Worm (Caenorhabditis elegans) whole organism, late embryonic: ENCODE data around the gene srh-20.

Experiments used
- K09A11.1 ChIP-seq: sonication (generic microtip); optimal IDR thresholded peaks from 2 replicates; lab custom pipeline; 2017; ENCODE audit warnings: antibody characterized with exemption, mild to moderate bottlenecking, missing genetic modification characterization, missing compliant biosample characterization; ENCODE audit not compliant: insufficient read depth
- ama-1 ChIP-seq: fragments of 150-350 bp; optimal IDR thresholded peaks from 2 replicates; lab custom pipeline; 2014
- ceh-14 ChIP-seq: sonication (generic microtip); optimal IDR thresholded peaks from 2 replicates; lab custom pipeline; 2016; ENCODE audit warnings: missing genotype, missing genetic modification characterization, missing compliant biosample characterization
- ceh-19 ChIP-seq: fragments of 200-800 bp; sonication (Bioruptor generic); optimal IDR thresholded peaks from 2 replicates; lab custom pipeline; 2018; ENCODE audit warnings: mild to moderate bottlenecking, missing genetic modification characterization, missing compliant biosample characterization
- ceh-22 ChIP-seq: sonication (generic microtip); optimal IDR thresholded peaks from 2 replicates; lab custom pipeline; 2017; ENCODE audit warnings: missing biosample characterization, missing genetic modification characterization
- ceh-31 ChIP-seq: sonication (generic microtip); optimal IDR thresholded peaks from 2 replicates; lab custom pipeline; 2016; ENCODE audit warnings: missing genetic modification characterization, missing compliant biosample characterization
- ceh-6 ChIP-seq: fragments of 200-800 bp; sonication (Bioruptor generic); optimal IDR thresholded peaks from 2 replicates; lab custom pipeline; 2018; ENCODE audit warnings: mild to moderate bottlenecking, missing genetic modification characterization, missing compliant biosample characterization
- ceh-9 ChIP-seq: sonication (generic microtip); optimal IDR thresholded peaks from 2 replicates; lab custom pipeline; 2016; ENCODE audit warnings: mild to moderate bottlenecking, missing genetic modification characterization, inconsistent platforms, missing compliant biosample characterization
- che-1 ChIP-seq: sonication (generic microtip); optimal IDR thresholded peaks from 2 replicates; lab custom pipeline; 2016; ENCODE audit warnings: mild to moderate bottlenecking, missing genetic modification characterization, missing compliant biosample characterization
- elt-2 ChIP-seq: sonication (generic microtip); optimal IDR thresholded peaks from 2 replicates; lab custom pipeline; 2016; ENCODE audit warnings: missing genetic modification reagents, missing genetic modification characterization, missing compliant biosample characterization
- ets-4 ChIP-seq: sonication (generic microtip); optimal IDR thresholded peaks from 2 replicates; lab custom pipeline; 2016; ENCODE audit warnings: missing genetic modification characterization, missing compliant biosample characterization
- fkh-10 ChIP-seq: fragments of 150-350 bp; optimal IDR thresholded peaks from 2 replicates; lab custom pipeline; 2014; ENCODE audit warnings: missing biosample characterization, missing genetic modification reagents, missing genetic modification characterization
- fkh-6 ChIP-seq: sonication (generic microtip); optimal IDR thresholded peaks from 2 replicates; lab custom pipeline; 2016; ENCODE audit warnings: missing genetic modification characterization, missing compliant biosample characterization
- hlh-13 ChIP-seq: fragments of 200-800 bp; sonication (Bioruptor generic); optimal IDR thresholded peaks from 2 replicates; lab custom pipeline; 2018; ENCODE audit warnings: mild to moderate bottlenecking, missing genetic modification characterization, missing compliant biosample characterization
- hlh-15 ChIP-seq: sonication (generic microtip); optimal IDR thresholded peaks from 2 replicates; lab custom pipeline; 2016; ENCODE audit warnings: missing genetic modification characterization, missing compliant biosample characterization
- hlh-30 ChIP-seq: sonication (generic microtip); optimal IDR thresholded peaks from 2 replicates; lab custom pipeline; 2017; ENCODE audit warnings: antibody characterized with exemption, missing genetic modification characterization, missing compliant biosample characterization; ENCODE audit not compliant: insufficient read depth
- hlh-8 ChIP-seq: sonication (generic microtip); optimal IDR thresholded peaks from 2 replicates; lab custom pipeline; 2016; ENCODE audit warnings: missing genotype, missing genetic modification characterization, missing compliant biosample characterization
- madf-2 ChIP-seq: sonication (generic microtip); optimal IDR thresholded peaks from 2 replicates; lab custom pipeline; 2017; ENCODE audit warnings: missing genetic modification characterization, missing compliant biosample characterization
- nfya-1 ChIP-seq: sonication (generic microtip); optimal IDR thresholded peaks from 2 replicates; lab custom pipeline; 2017; ENCODE audit warnings: missing genetic modification characterization, mild to moderate bottlenecking, missing compliant biosample characterization, antibody characterized with exemption, moderate library complexity
- nhr-11 ChIP-seq: fragments of 150-350 bp; optimal IDR thresholded peaks from 2 replicates; lab custom pipeline; 2014; ENCODE audit warnings: missing biosample characterization, missing genetic modification characterization
- pag-3 ChIP-seq: sonication (generic microtip); optimal IDR thresholded peaks from 2 replicates; lab custom pipeline; 2016; ENCODE audit warnings: missing compliant biosample characterization, missing genetic modification characterization, borderline replicate concordance
- pat-9 ChIP-seq: fragments of 200-800 bp; sonication (Bioruptor generic); optimal IDR thresholded peaks from 2 replicates; lab custom pipeline; 2018; ENCODE audit warnings: mild to moderate bottlenecking, missing genetic modification characterization, moderate library complexity, missing compliant biosample characterization
- pha-2 ChIP-seq: sonication (generic microtip); optimal IDR thresholded peaks from 2 replicates; lab custom pipeline; 2017; ENCODE audit warnings: mild to moderate bottlenecking, missing genetic modification characterization, missing compliant biosample characterization
- pros-1 ChIP-seq: fragments of 150-350 bp; optimal IDR thresholded peaks from 2 replicates; lab custom pipeline; 2014; ENCODE audit warnings: missing biosample characterization, missing genetic modification reagents, missing genetic modification characterization
- sox-2 ChIP-seq: fragments of 200-800 bp; sonication (Bioruptor generic); IDR thresholded peaks from 2 replicates; pipeline ENCODE4 v1.3.6; 2022; ENCODE audit warnings: missing genetic modification reagents, missing genetic modification characterization, missing compliant biosample characterization
- sox-4 ChIP-seq: sonication (generic microtip); optimal IDR thresholded peaks from 2 replicates; lab custom pipeline; 2017; ENCODE audit warnings: mild to moderate bottlenecking, missing genetic modification characterization, inconsistent platforms, missing compliant biosample characterization
- syd-9 ChIP-seq: sonication (generic microtip); optimal IDR thresholded peaks from 2 replicates; lab custom pipeline; 2016; ENCODE audit warnings: mild to moderate bottlenecking, missing genetic modification characterization, moderate library complexity, missing compliant biosample characterization
- tbx-2 ChIP-seq: sonication (generic microtip); optimal IDR thresholded peaks from 2 replicates; lab custom pipeline; 2016; ENCODE audit warnings: missing genetic modification characterization, missing compliant biosample characterization
- unc-42 ChIP-seq: sonication (generic microtip); optimal IDR thresholded peaks from 2 replicates; lab custom pipeline; 2016; ENCODE audit warnings: missing genotype, missing genetic modification characterization, missing compliant biosample characterization
- zip-5 ChIP-seq: sonication (generic microtip); optimal IDR thresholded peaks from 2 replicates; lab custom pipeline; 2016; ENCODE audit warnings: missing genetic modification characterization, missing compliant biosample characterization
- ztf-16 ChIP-seq: sonication (generic microtip); optimal IDR thresholded peaks from 2 replicates; lab custom pipeline; 2017; ENCODE audit warnings: missing genetic modification characterization, missing compliant biosample characterization

srh-20 gene

DNA sequence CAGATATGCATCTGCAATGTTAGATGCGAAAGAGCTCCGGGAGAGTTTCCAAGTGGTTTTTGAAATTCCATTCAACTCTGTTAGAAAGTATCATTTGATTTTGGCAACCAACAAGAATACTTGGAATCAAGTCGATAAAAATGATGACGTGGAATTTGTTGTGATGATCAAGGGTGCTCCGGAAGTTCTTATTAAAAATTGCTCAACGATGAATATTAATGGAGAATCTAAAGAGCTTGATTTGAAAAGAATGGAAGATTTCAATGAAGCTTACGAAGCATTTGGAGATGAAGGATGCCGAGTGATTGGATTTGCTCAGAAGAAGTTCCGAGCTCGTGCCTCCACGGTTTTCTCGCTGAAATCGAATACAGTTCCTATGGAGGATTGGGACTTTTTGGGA lies 12.6 kb downstream of the srh-20 start:
- no peak for TF ChIP-seq madf-2 (tag; lab: Kevin White, UChicago)
- TF ChIP-seq K09A11.1 (tag; lab: Kevin White, UChicago), result no peak
- TF ChIP-seq hlh-15 (tag; lab: Kevin White, UChicago), result no peak
- TF ChIP-seq fkh-6 (tag; lab: Kevin White, UChicago), result no peak
- no peak for TF ChIP-seq pat-9
- TF ChIP-seq hlh-8 (tag; lab: Kevin White, UChicago), result no peak
- no peak for TF ChIP-seq unc-42

DNA sequence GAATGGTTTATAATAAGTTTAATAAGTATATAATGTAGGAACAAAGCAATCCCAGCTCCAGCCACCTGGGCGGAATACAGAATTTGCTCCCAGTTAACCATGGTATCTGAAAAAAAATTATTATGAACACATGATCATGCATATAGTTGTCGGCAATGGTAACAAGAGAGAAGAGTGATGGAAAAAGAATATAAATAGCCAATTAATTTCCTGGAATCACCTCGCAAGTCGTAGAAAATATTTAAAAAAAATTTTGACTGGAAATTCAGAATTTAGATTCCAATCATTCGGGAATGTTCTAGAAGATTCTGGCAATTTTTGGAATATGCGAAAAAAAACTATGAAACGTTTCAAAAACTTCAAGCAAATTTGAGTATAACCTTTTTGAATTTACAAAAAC lies 19.5 kb downstream of the srh-20 start, which contains the start of gene str-211:
Gene str-211 (minus strand): TSS at position 101 of the 400 bp plus-strand sequence.
- TF ChIP-seq nhr-11 (tag; lab: Kevin White, UChicago), result no peak
- TF ChIP-seq hlh-13, result no peak
- TF ChIP-seq hlh-8 (tag; lab: Kevin White, UChicago), result no peak
- no peak for TF ChIP-seq sox-4 (tag; lab: Kevin White, UChicago)
- TF ChIP-seq ama-1 (lab: Kevin White, UChicago), result no peak
- no peak for TF ChIP-seq fkh-6 (tag; lab: Kevin White, UChicago)
- TF ChIP-seq ets-4 (tag; lab: Kevin White, UChicago), result no peak

DNA sequence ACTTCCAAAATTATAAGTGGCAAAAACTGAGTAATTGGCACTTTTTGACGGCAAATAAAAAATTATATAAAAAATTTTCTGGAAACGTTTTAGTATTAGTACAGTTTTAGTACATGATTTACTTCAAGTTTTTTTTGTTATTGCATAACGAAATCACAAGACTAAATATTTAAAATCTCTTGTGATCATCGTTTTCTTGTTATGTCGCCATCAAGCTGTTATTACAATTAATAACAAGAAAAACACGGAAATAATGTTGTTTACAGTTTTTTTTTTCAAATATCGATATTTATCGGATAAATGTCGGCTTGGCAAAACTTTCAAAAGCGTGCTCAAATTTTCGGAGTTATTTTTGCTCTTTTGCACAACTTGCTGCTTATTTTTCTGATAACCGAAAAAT lies 23.9 kb downstream of the srh-20 start, which contains the start of gene str-209:
Gene str-209 (plus strand): TSS at position 301 of the 400 bp plus-strand sequence.
- TF ChIP-seq zip-5 (no peak), pros-1 (tag; lab: Kevin White, UChicago) (no peak), ceh-9 (no peak), ceh-14 (tag; lab: Kevin White, UChicago) (no peak), hlh-13 (no peak), tbx-2 (tag; lab: Kevin White, UChicago) (no peak), hlh-30 (tag; lab: Kevin White, UChicago) (no peak)

DNA sequence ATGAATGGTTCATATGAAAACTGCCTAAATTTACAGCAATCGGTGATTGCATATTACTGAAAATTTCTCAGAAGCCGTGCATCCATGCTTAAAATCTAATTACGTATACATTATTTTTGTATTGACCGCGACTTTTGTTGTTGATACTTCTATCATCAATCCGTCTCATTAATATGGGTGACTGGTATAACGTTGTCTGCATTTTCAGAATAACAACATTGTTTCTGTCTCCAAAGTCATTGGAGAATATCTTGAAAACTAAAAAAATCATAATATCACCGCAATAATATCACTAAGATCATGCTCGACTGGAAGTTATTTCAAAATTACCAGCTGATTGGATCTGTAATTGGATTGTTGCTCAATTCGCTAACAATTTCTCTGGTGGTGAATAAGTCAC lies 26.7 kb downstream of the srh-20 start, which contains the start of gene str-207:
Gene str-207 (plus strand): TSS at position 301 of the 400 bp plus-strand sequence.
- no peak for TF ChIP-seq che-1
- no peak for TF ChIP-seq nfya-1 (tag; lab: Kevin White, UChicago)
- TF ChIP-seq ceh-9, result no peak
- TF ChIP-seq pros-1 (tag; lab: Kevin White, UChicago), result no peak
- TF ChIP-seq zip-5, result no peak
- no peak for TF ChIP-seq ceh-14 (tag; lab: Kevin White, UChicago)
- no peak for TF ChIP-seq pha-2 (tag; lab: Kevin White, UChicago)
- no peak for TF ChIP-seq ceh-6 (GFP tag; lab: Kevin White, UChicago)
- TF ChIP-seq ceh-19, result no peak
- TF ChIP-seq sox-2 (GFP tag; lab: Robert Waterston, UW), result no peak

DNA sequence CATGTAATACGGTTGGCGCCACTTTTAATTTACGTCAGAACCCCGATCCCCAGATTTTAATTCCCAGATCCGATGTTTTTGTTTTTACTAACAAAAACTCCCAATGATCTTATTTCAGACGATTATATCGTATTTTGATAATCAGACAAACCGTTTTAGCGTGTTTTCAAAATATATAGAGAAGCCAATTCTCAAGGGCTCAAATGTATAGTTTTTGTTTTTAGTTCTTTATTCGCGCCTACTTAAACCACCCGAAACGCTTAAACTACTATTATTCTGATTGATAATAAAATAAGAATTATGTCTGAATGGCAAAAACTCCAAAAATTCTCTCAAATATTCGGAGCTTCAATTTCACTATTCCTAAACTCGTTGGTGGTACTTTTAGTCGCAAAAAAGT lies 31.8 kb downstream of the srh-20 start, which contains the start of gene str-208:
Gene str-208 (plus strand): TSS at position 301 of the 400 bp plus-strand sequence.
- TF ChIP-seq syd-9 (tag; lab: Kevin White, UChicago) (no peak), ceh-6 (GFP tag; lab: Kevin White, UChicago) (no peak), nhr-11 (tag; lab: Kevin White, UChicago) (no peak)

DNA sequence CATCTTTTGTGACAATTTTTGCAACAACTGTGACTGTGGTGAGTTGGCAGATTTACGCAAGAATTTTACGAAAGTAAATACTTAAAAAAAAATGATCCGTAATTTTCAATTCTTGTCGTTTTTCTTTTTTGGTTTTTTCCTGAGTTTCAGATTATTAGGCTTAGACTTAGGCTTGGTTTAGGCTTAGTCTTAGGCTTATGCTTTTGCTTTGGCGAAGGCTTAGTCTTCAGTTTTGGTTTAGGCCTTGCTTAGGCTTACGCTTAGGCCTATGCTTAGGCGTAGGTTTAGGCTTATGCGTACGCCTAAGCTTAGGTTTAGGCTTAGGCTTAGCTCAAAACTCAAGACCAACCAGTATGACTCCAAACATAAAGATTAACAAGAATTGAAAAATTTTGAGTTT lies 32.9 kb downstream of the srh-20 start:
- TF ChIP-seq ceh-31 (no peak), elt-2 (tag; lab: Kevin White, UChicago) (no peak), pag-3 (no peak), fkh-10 (GFP tag; lab: Kevin White, UChicago) (no peak), ztf-16 (tag; lab: Kevin White, UChicago) (no peak), zip-5 (no peak), ceh-22 (tag; lab: Kevin White, UChicago) (no peak), hlh-30 (tag; lab: Kevin White, UChicago) (no peak)
